Worm (Caenorhabditis elegans): Measurements from ENCODE around the gene pqn-84.

- TF ChIP-seq flt-1 (GFP tag; IDR thresholded peaks at IDR 0.05) (no peak), tbx-11 (GFP tag; IDR thresholded peaks at IDR 0.05) (no peak), hmg-4 (GFP tag; optimal IDR thresholded peaks at IDR 0.05) (no peak)
These were observed 8.7 kb downstream of the pqn-84 start, which contains the start of gene Y41C4A.8 for ce11 chrIII:11708722-11709121.
